Fruit fly (Drosophila melanogaster) whole organism, embryonic: ENCODE measurements around the gene CG6055.

Experiments
- Atf6 ChIP-seq: fragments of 200-800 bp; sonication (Bioruptor generic); IDR thresholded peaks from 2 replicates; pipeline ENCODE4 v1.3.6; 2022; ENCODE audit warnings: missing biosample characterization, missing genetic modification characterization
- CG10431 ChIP-seq: fragments of 200-800 bp; sonication (Bioruptor generic); optimal IDR thresholded peaks from 3 replicates; lab custom pipeline; 2018; ENCODE audit warnings: missing biosample characterization, mild to moderate bottlenecking, missing genetic modification characterization
- CG10979 ChIP-seq: fragments of 200-800 bp; sonication (Bioruptor generic); optimal IDR thresholded peaks from 2 replicates; lab custom pipeline; 2018; ENCODE audit warnings: missing biosample characterization, mild to moderate bottlenecking, missing genetic modification characterization, moderate library complexity
- CG11695 ChIP-seq: fragments of 200-800 bp; sonication (Bioruptor generic); IDR thresholded peaks from 3 replicates; pipeline ENCODE4 v1.3.6; 2022; ENCODE audit warnings: missing biosample characterization, missing genetic modification characterization
- CG12071 ChIP-seq: fragments of 200-800 bp; sonication (Bioruptor generic); optimal IDR thresholded peaks from 3 replicates; lab custom pipeline; 2018; ENCODE audit warnings: missing biosample characterization, mild to moderate bottlenecking, missing genetic modification characterization
- CG12744 ChIP-seq: fragments of 200-800 bp; sonication (Bioruptor generic); optimal IDR thresholded peaks from 2 replicates; lab custom pipeline; 2016; ENCODE audit warnings: missing biosample characterization, missing genetic modification characterization
- CG12942 ChIP-seq: fragments of 200-800 bp; sonication (Bioruptor generic); optimal IDR thresholded peaks from 3 replicates; lab custom pipeline; 2016; ENCODE audit warnings: missing biosample characterization, missing genetic modification characterization
- CG14441 ChIP-seq: fragments of 200-800 bp; sonication (Bioruptor generic); IDR thresholded peaks from 2 replicates; pipeline ENCODE4 v1.3.6; 2022; ENCODE audit warnings: missing biosample characterization, missing genetic modification characterization
- CG15011 ChIP-seq: fragments of 200-800 bp; sonication (Bioruptor generic); optimal IDR thresholded peaks from 3 replicates; lab custom pipeline; 2018; ENCODE audit warnings: missing biosample characterization, mild to moderate bottlenecking, missing genetic modification characterization
- CG16815 ChIP-seq: fragments of 200-800 bp; sonication (Bioruptor generic); optimal IDR thresholded peaks from 3 replicates; lab custom pipeline; 2017; ENCODE audit warnings: missing biosample characterization, mild to moderate bottlenecking, missing genetic modification characterization
- CG17802 ChIP-seq: fragments of 200-800 bp; sonication (Bioruptor generic); optimal IDR thresholded peaks from 2 replicates; lab custom pipeline; 2018; ENCODE audit warnings: missing biosample characterization, mild to moderate bottlenecking, missing genetic modification characterization, moderate library complexity
- CG18599 ChIP-seq: fragments of 200-800 bp; sonication (Bioruptor generic); optimal IDR thresholded peaks from 3 replicates; lab custom pipeline; 2017; ENCODE audit warnings: missing biosample characterization, missing genetic modification characterization, mild to moderate bottlenecking, moderate library complexity, missing genetic modification reagents
- CG31365 ChIP-seq: fragments of 200-800 bp; sonication (Bioruptor generic); optimal IDR thresholded peaks from 2 replicates; lab custom pipeline; 2018; ENCODE audit warnings: missing biosample characterization, mild to moderate bottlenecking, missing genetic modification characterization
- CG4282 ChIP-seq: fragments of 200-800 bp; sonication (Bioruptor generic); optimal IDR thresholded peaks from 2 replicates; lab custom pipeline; 2016; ENCODE audit warnings: missing biosample characterization, missing genetic modification characterization
- CG4424 ChIP-seq: fragments of 200-800 bp; sonication (Bioruptor generic); optimal IDR thresholded peaks from 3 replicates; lab custom pipeline; 2016; ENCODE audit warnings: missing biosample characterization, missing genetic modification characterization
- CG4617 ChIP-seq: fragments of 200-800 bp; sonication (Bioruptor generic); optimal IDR thresholded peaks from 3 replicates; lab custom pipeline; 2016; ENCODE audit warnings: missing biosample characterization, missing genetic modification characterization, borderline replicate concordance
- CG6813 ChIP-seq: fragments of 200-800 bp; sonication (Bioruptor generic); optimal IDR thresholded peaks from 2 replicates; lab custom pipeline; 2017; ENCODE audit warnings: missing biosample characterization, missing genetic modification characterization, mild to moderate bottlenecking, moderate library complexity, missing genetic modification reagents
- CG7839 ChIP-seq: fragments of 200-800 bp; sonication (Bioruptor generic); optimal IDR thresholded peaks from 3 replicates; lab custom pipeline; 2018; ENCODE audit warnings: missing biosample characterization, mild to moderate bottlenecking, missing genetic modification characterization, moderate library complexity
- CTCF ChIP-seq: fragments of 200-800 bp; sonication (Bioruptor generic); optimal IDR thresholded peaks from 2 replicates; lab custom pipeline; 2017; ENCODE audit warnings: missing biosample characterization, mild to moderate bottlenecking, missing genetic modification characterization, moderate library complexity
- Chrac-16 ChIP-seq: fragments of 200-800 bp; sonication (Bioruptor generic); optimal IDR thresholded peaks from 3 replicates; lab custom pipeline; 2016; ENCODE audit warnings: missing biosample characterization, missing genetic modification characterization
- Deaf1 ChIP-seq: fragments of 200-800 bp; optimal IDR thresholded peaks from 3 replicates; lab custom pipeline; 2019; ENCODE audit warnings: missing biosample characterization, mild to moderate bottlenecking, missing genetic modification characterization, moderate library complexity
- Dek ChIP-seq: fragments of 200-800 bp; sonication (Bioruptor generic); optimal IDR thresholded peaks from 3 replicates; lab custom pipeline; 2019; ENCODE audit warnings: missing biosample characterization, mild to moderate bottlenecking, missing genetic modification characterization, moderate library complexity
- Dip3 ChIP-seq: fragments of 200-800 bp; sonication (Bioruptor generic); optimal IDR thresholded peaks from 3 replicates; lab custom pipeline; 2016; ENCODE audit warnings: missing biosample characterization, missing genetic modification characterization
- Ets97D ChIP-seq: fragments of 200-800 bp; sonication (Bioruptor generic); optimal IDR thresholded peaks from 3 replicates; lab custom pipeline; 2016; ENCODE audit warnings: missing biosample characterization, missing genetic modification characterization
- Fer1 ChIP-seq: fragments of 200-800 bp; sonication (Bioruptor generic); optimal IDR thresholded peaks from 2 replicates; lab custom pipeline; 2017; ENCODE audit warnings: missing biosample characterization, mild to moderate bottlenecking, missing genetic modification characterization
- Gug ChIP-seq: fragments of 200-800 bp; sonication (Bioruptor generic); IDR thresholded peaks from 4 replicates; pipeline ENCODE4 v1.3.6; 2022; ENCODE audit warnings: missing biosample characterization, missing genetic modification characterization
- Hsf ChIP-seq: fragments of 200-800 bp; sonication (Bioruptor generic); optimal IDR thresholded peaks from 3 replicates; lab custom pipeline; 2016; ENCODE audit warnings: missing biosample characterization, missing genetic modification characterization
- MESR4 ChIP-seq: fragments of 200-800 bp; sonication (Bioruptor generic); optimal IDR thresholded peaks from 2 replicates; lab custom pipeline; 2018; ENCODE audit warnings: missing biosample characterization, mild to moderate bottlenecking, missing genetic modification characterization, moderate library complexity
- NFAT ChIP-seq: fragments of 200-800 bp; sonication (Bioruptor generic); IDR thresholded peaks from 2 replicates; pipeline ENCODE4 v1.3.6; 2022; ENCODE audit warnings: missing biosample characterization, missing genetic modification characterization
- Pdp1 ChIP-seq, 2 experiments: fragments of 200-800 bp; sonication (Bioruptor generic); optimal IDR thresholded peaks; 3 replicates each; lab custom pipeline; 2016; ENCODE audit warnings: missing biosample characterization in 2 of 2, missing genetic modification characterization in 2 of 2, mild to moderate bottlenecking in 1 of 2, moderate library complexity in 1 of 2
- Poxn ChIP-seq: fragments of 200-800 bp; sonication (Bioruptor generic); IDR thresholded peaks from 2 replicates; pipeline ENCODE4 v1.3.6; 2022; ENCODE audit warnings: missing biosample characterization, missing genetic modification characterization
- Sry-δ ChIP-seq: fragments of 200-800 bp; sonication (Bioruptor generic); optimal IDR thresholded peaks from 2 replicates; lab custom pipeline; 2016; ENCODE audit warnings: missing biosample characterization, missing genetic modification characterization
- YL-1 ChIP-seq: fragments of 200-800 bp; sonication (Bioruptor generic); optimal IDR thresholded peaks from 3 replicates; lab custom pipeline; 2017; ENCODE audit warnings: missing biosample characterization, mild to moderate bottlenecking, missing genetic modification characterization
- chn ChIP-seq: fragments of 200-800 bp; sonication (Bioruptor generic); optimal IDR thresholded peaks from 2 replicates; lab custom pipeline; 2016; ENCODE audit warnings: missing biosample characterization, missing genetic modification characterization
- corto ChIP-seq: fragments of 200-800 bp; sonication (Bioruptor generic); optimal IDR thresholded peaks from 2 replicates; lab custom pipeline; 2016; ENCODE audit warnings: missing biosample characterization, mild to moderate bottlenecking, missing genetic modification characterization, moderate library complexity
- cwo ChIP-seq: fragments of 200-800 bp; sonication (Bioruptor generic); optimal IDR thresholded peaks from 3 replicates; lab custom pipeline; 2017; ENCODE audit warnings: missing biosample characterization, missing genetic modification characterization, mild to moderate bottlenecking, moderate library complexity, missing genetic modification reagents
- dpn ChIP-seq, 2 experiments: fragments of 200-800 bp; sonication (Bioruptor generic); optimal IDR thresholded peaks; 3 replicates each; lab custom pipeline; 2016; ENCODE audit warnings: missing biosample characterization in 2 of 2, missing genetic modification characterization in 2 of 2
- dysf ChIP-seq: fragments of 200-800 bp; sonication (Bioruptor generic); IDR thresholded peaks from 3 replicates; pipeline ENCODE4 v1.3.6; 2022; ENCODE audit warnings: missing biosample characterization, missing genetic modification characterization
- fd102C ChIP-seq: fragments of 200-800 bp; sonication (Bioruptor generic); optimal IDR thresholded peaks from 2 replicates; lab custom pipeline; 2018; ENCODE audit warnings: missing biosample characterization, mild to moderate bottlenecking, missing genetic modification characterization, moderate library complexity
- fu2 ChIP-seq: fragments of 200-800 bp; sonication (Bioruptor generic); optimal IDR thresholded peaks from 2 replicates; lab custom pipeline; 2016; ENCODE audit warnings: missing biosample characterization, missing genetic modification characterization
- gcm2 ChIP-seq: fragments of 200-800 bp; sonication (Bioruptor generic); optimal IDR thresholded peaks from 2 replicates; lab custom pipeline; 2016; ENCODE audit warnings: missing biosample characterization, missing genetic modification characterization
- grn ChIP-seq: fragments of 200-800 bp; sonication (Bioruptor generic); optimal IDR thresholded peaks from 3 replicates; lab custom pipeline; 2017; ENCODE audit warnings: missing biosample characterization, missing genetic modification characterization
- jing ChIP-seq: fragments of 200-800 bp; sonication (Bioruptor generic); optimal IDR thresholded peaks from 2 replicates; lab custom pipeline; 2018; ENCODE audit warnings: missing biosample characterization, mild to moderate bottlenecking, missing genetic modification characterization
- mirr ChIP-seq: fragments of 200-800 bp; sonication (Bioruptor generic); optimal IDR thresholded peaks from 3 replicates; lab custom pipeline; 2018; ENCODE audit warnings: missing biosample characterization, mild to moderate bottlenecking, missing genetic modification characterization
- mld ChIP-seq: fragments of 200-800 bp; sonication (Bioruptor generic); IDR thresholded peaks from 3 replicates; pipeline ENCODE4 v1.3.6; 2022; ENCODE audit warnings: missing biosample characterization, missing genetic modification characterization; ENCODE audit not compliant: partially characterized antibody
- odd ChIP-seq: fragments of 200-800 bp; sonication (Bioruptor generic); optimal IDR thresholded peaks from 2 replicates; lab custom pipeline; 2017; ENCODE audit warnings: missing biosample characterization, mild to moderate bottlenecking, missing genetic modification characterization
- repo ChIP-seq: fragments of 200-800 bp; sonication (Bioruptor generic); optimal IDR thresholded peaks from 2 replicates; lab custom pipeline; 2016; ENCODE audit warnings: missing biosample characterization, missing genetic modification characterization
- tx ChIP-seq: fragments of 200-800 bp; sonication (Bioruptor generic); optimal IDR thresholded peaks from 2 replicates; lab custom pipeline; 2016; ENCODE audit warnings: missing biosample characterization, missing genetic modification characterization
- zen ChIP-seq: fragments of 200-800 bp; sonication (Bioruptor generic); optimal IDR thresholded peaks from 3 replicates; lab custom pipeline; 2018; ENCODE audit warnings: missing biosample characterization, mild to moderate bottlenecking, missing genetic modification characterization, moderate library complexity
- zf30C ChIP-seq: fragments of 200-800 bp; sonication (Bioruptor generic); optimal IDR thresholded peaks from 3 replicates; lab custom pipeline; 2018; ENCODE audit warnings: missing biosample characterization, mild to moderate bottlenecking, missing genetic modification characterization

CG6055 gene

dm6 chr2L:7427067-7427785 is 39.1 kb upstream of the CG6055 start (continued):
- TF ChIP-seq CG10979 = no peak
- TF ChIP-seq odd (GFP tag; lab: Kevin White, UChicago) = no peak
- TF ChIP-seq Ets97D (GFP tag; lab: Kevin White, UChicago) = no peak
- no peak for TF ChIP-seq CG17802 (tag; lab: Kevin White, UChicago)
- TF ChIP-seq CG14441 (GFP tag; lab: Robert Waterston, UW) = no peak
- no peak for TF ChIP-seq tx (GFP tag; lab: Kevin White, UChicago)
- peak; percentile 75 for TF ChIP-seq cwo (GFP tag; lab: Kevin White, UChicago)
- TF ChIP-seq MESR4 (GFP tag; lab: Kevin White, UChicago) = peak; percentile 65
- TF ChIP-seq corto (GFP tag; lab: Kevin White, UChicago) = no peak
- TF ChIP-seq zf30C (GFP tag; lab: Kevin White, UChicago) = no peak
- TF ChIP-seq CG12071 = peak; percentile 17
- no peak for TF ChIP-seq Hsf (GFP tag; lab: Kevin White, UChicago)
- no peak for TF ChIP-seq CG10431 (GFP tag; lab: Kevin White, UChicago)
- no peak for TF ChIP-seq dpn (GFP tag; optimal IDR thresholded peaks at IDR 0.05; lab: Kevin White, UChicago)
- no peak for TF ChIP-seq NFAT
- TF ChIP-seq Dip3 (GFP tag; lab: Kevin White, UChicago) = no peak
- TF ChIP-seq Gug (GFP tag; lab: Robert Waterston, UW) = no peak
- no peak for TF ChIP-seq CG7839
- TF ChIP-seq CG18599 (GFP tag; lab: Kevin White, UChicago) = peak; percentile 26
- TF ChIP-seq CG11695 (GFP tag; lab: Robert Waterston, UW) = no peak
- TF ChIP-seq mirr = peak; percentile 73
- no peak for TF ChIP-seq Deaf1 (tag; lab: Kevin White, UChicago)
- TF ChIP-seq repo (GFP tag; lab: Kevin White, UChicago) = no peak
- TF ChIP-seq CG12744 (GFP tag; lab: Kevin White, UChicago) = no peak
- no peak for TF ChIP-seq CG31365 (tag; lab: Kevin White, UChicago)
- TF ChIP-seq CG12942 (GFP tag; lab: Kevin White, UChicago) = no peak
- TF ChIP-seq Sry-δ (GFP tag; lab: Kevin White, UChicago) = no peak
- no peak for TF ChIP-seq CG16815
- TF ChIP-seq gcm2 (GFP tag; lab: Kevin White, UChicago) = no peak
- no peak for TF ChIP-seq CG4424
- peak; percentile 29 for TF ChIP-seq YL-1 (GFP tag; lab: Kevin White, UChicago)
- TF ChIP-seq CG6813 (GFP tag; lab: Kevin White, UChicago) = peak; percentile 59
- peak; percentile 83 for TF ChIP-seq CTCF
- TF ChIP-seq CG4617 (GFP tag; lab: Kevin White, UChicago) = peak; percentile 21
- no peak for TF ChIP-seq CG15011 (GFP tag; lab: Kevin White, UChicago)
- TF ChIP-seq jing = no peak
- TF ChIP-seq Fer1 = no peak
- TF ChIP-seq mld (GFP tag; lab: Robert Waterston, UW) = 0 out of 3 replicates have a peak, but pooled peaks have one; percentile 39
- TF ChIP-seq fd102C = no peak
- no peak for TF ChIP-seq CG4282 (GFP tag; lab: Kevin White, UChicago)
- no peak for TF ChIP-seq chn (GFP tag; lab: Kevin White, UChicago)
- peak; percentile 45 for TF ChIP-seq grn (GFP tag; lab: Kevin White, UChicago)
- TF ChIP-seq Dek (tag; lab: Kevin White, UChicago) = no peak
- no peak for TF ChIP-seq Poxn (GFP tag; lab: Robert Waterston, UW)
- TF ChIP-seq Chrac-16 (GFP tag; lab: Kevin White, UChicago) = no peak
- no peak for TF ChIP-seq Atf6 (GFP tag; lab: Robert Waterston, UW)
- TF ChIP-seq zen (tag; lab: Kevin White, UChicago) = no peak
- TF ChIP-seq Pdp1 (GFP tag; optimal IDR thresholded peaks at IDR 0.05; lab: Kevin White, UChicago) = peak in 1 of 2 experiments; percentile 99
- TF ChIP-seq fu2 (GFP tag; lab: Kevin White, UChicago) = no peak
- TF ChIP-seq dysf (GFP tag; lab: Robert Waterston, UW) = no peak
